Fruit fly (Drosophila melanogaster) whole organism, prepupa: ENCODE results near the gene Nthl1.

ENCODE experiments used
- Blimp-1 ChIP-seq: fragments of 200-800 bp; sonication (Bioruptor generic); optimal IDR thresholded peaks from 3 replicates; lab custom pipeline; 2017; ENCODE audit warnings: missing biosample characterization, missing genetic modification characterization, mild to moderate bottlenecking, moderate library complexity, missing genetic modification reagents
- CG10631 ChIP-seq: fragments of 200-800 bp; sonication (Bioruptor generic); optimal IDR thresholded peaks from 2 replicates; lab custom pipeline; 2016; ENCODE audit warnings: missing biosample characterization, missing genetic modification characterization
- CG10669 ChIP-seq: fragments of 200-800 bp; sonication (Bioruptor generic); optimal IDR thresholded peaks from 3 replicates; lab custom pipeline; 2018; ENCODE audit warnings: missing biosample characterization, mild to moderate bottlenecking, missing genetic modification characterization, moderate library complexity
- CG11294 ChIP-seq: fragments of 200-800 bp; sonication (Bioruptor generic); IDR thresholded peaks from 2 replicates; pipeline ENCODE4 v1.3.6; 2022; ENCODE audit warnings: missing biosample characterization, missing genetic modification characterization
- CG11902 ChIP-seq: fragments of 200-800 bp; sonication (Bioruptor generic); optimal IDR thresholded peaks from 3 replicates; lab custom pipeline; 2016; ENCODE audit warnings: missing biosample characterization, missing genetic modification characterization
- CG3032 ChIP-seq: fragments of 200-800 bp; optimal IDR thresholded peaks from 2 replicates; lab custom pipeline; 2019; ENCODE audit warnings: missing biosample characterization, mild to moderate bottlenecking, missing genetic modification characterization, moderate library complexity
- CG32006 ChIP-seq: fragments of 200-800 bp; sonication (Bioruptor generic); optimal IDR thresholded peaks from 3 replicates; lab custom pipeline; 2017; ENCODE audit warnings: missing biosample characterization, mild to moderate bottlenecking, missing genetic modification characterization
- CG34406 ChIP-seq: fragments of 200-800 bp; sonication (Bioruptor generic); optimal IDR thresholded peaks from 3 replicates; lab custom pipeline; 2016; ENCODE audit warnings: missing biosample characterization, missing genetic modification characterization
- CG3919 ChIP-seq: fragments of 200-800 bp; sonication (Bioruptor generic); optimal IDR thresholded peaks from 3 replicates; lab custom pipeline; 2016; ENCODE audit warnings: missing biosample characterization, missing genetic modification characterization
- CG6163 ChIP-seq: fragments of 200-800 bp; sonication (Bioruptor generic); IDR thresholded peaks from 3 replicates; pipeline ENCODE4 v1.3.6; 2022; ENCODE audit warnings: missing biosample characterization, missing genetic modification characterization
- CG6276 ChIP-seq: fragments of 200-800 bp; sonication (Bioruptor generic); optimal IDR thresholded peaks from 2 replicates; lab custom pipeline; 2017; ENCODE audit warnings: missing biosample characterization, mild to moderate bottlenecking, missing genetic modification characterization
- CG6792 ChIP-seq: fragments of 200-800 bp; sonication (Bioruptor generic); optimal IDR thresholded peaks from 3 replicates; lab custom pipeline; 2016; ENCODE audit warnings: missing biosample characterization, missing genetic modification characterization
- Eip75B ChIP-seq: fragments of 200-800 bp; sonication (Bioruptor generic); optimal IDR thresholded peaks from 3 replicates; lab custom pipeline; 2016; ENCODE audit warnings: missing biosample characterization, missing genetic modification characterization
- Eip93F ChIP-seq: fragments of 200-800 bp; sonication (Bioruptor generic); optimal IDR thresholded peaks from 2 replicates; lab custom pipeline; 2016; ENCODE audit warnings: missing biosample characterization, mild to moderate bottlenecking, missing genetic modification characterization
- Ets21C ChIP-seq: fragments of 200-800 bp; sonication (Bioruptor generic); optimal IDR thresholded peaks from 3 replicates; lab custom pipeline; 2016; ENCODE audit warnings: missing biosample characterization, missing genetic modification characterization
- Hr38 ChIP-seq: sonication (Bioruptor generic); optimal IDR thresholded peaks from 2 replicates; lab custom pipeline; 2016; ENCODE audit warnings: missing biosample characterization, missing genetic modification characterization
- Hr39 ChIP-seq: fragments of 200-800 bp; sonication (Bioruptor generic); optimal IDR thresholded peaks from 2 replicates; lab custom pipeline; 2016; ENCODE audit warnings: missing biosample characterization, missing genetic modification characterization
- Met ChIP-seq: fragments of 200-800 bp; sonication (Bioruptor generic); optimal IDR thresholded peaks from 3 replicates; lab custom pipeline; 2016; ENCODE audit warnings: missing biosample characterization, missing genetic modification characterization
- Smox ChIP-seq: fragments of 200-800 bp; sonication (Bioruptor generic); optimal IDR thresholded peaks from 3 replicates; lab custom pipeline; 2016; ENCODE audit warnings: missing biosample characterization, missing genetic modification characterization
- cyc ChIP-seq: fragments of 200-800 bp; sonication (Bioruptor generic); optimal IDR thresholded peaks from 3 replicates; lab custom pipeline; 2016; ENCODE audit warnings: missing biosample characterization, missing genetic modification characterization
- dac ChIP-seq: fragments of 200-800 bp; sonication (Bioruptor generic); optimal IDR thresholded peaks from 2 replicates; lab custom pipeline; 2017; ENCODE audit warnings: missing biosample characterization, mild to moderate bottlenecking, missing genetic modification characterization
- dsx ChIP-seq: fragments of 200-800 bp; optimal IDR thresholded peaks from 3 replicates; lab custom pipeline; 2019; ENCODE audit warnings: missing biosample characterization, mild to moderate bottlenecking, missing genetic modification characterization, moderate library complexity; ENCODE audit not compliant: poor library complexity, severe bottlenecking
- eg ChIP-seq: fragments of 200-800 bp; sonication (Bioruptor generic); IDR thresholded peaks from 3 replicates; pipeline ENCODE4 v1.3.6; 2022; ENCODE audit warnings: missing biosample characterization, missing genetic modification characterization
- esn ChIP-seq: fragments of 200-800 bp; sonication (Bioruptor generic); optimal IDR thresholded peaks from 2 replicates; lab custom pipeline; 2016; ENCODE audit warnings: missing biosample characterization, mild to moderate bottlenecking, missing genetic modification characterization, moderate library complexity
- fd59A ChIP-seq: fragments of 200-800 bp; sonication (Bioruptor generic); optimal IDR thresholded peaks from 2 replicates; lab custom pipeline; 2017; ENCODE audit warnings: missing biosample characterization, mild to moderate bottlenecking, missing genetic modification characterization, missing genetic modification reagents
- fd85E ChIP-seq: fragments of 200-800 bp; sonication (Bioruptor generic); optimal IDR thresholded peaks from 3 replicates; lab custom pipeline; 2016; ENCODE audit warnings: missing biosample characterization, missing genetic modification characterization
- lz ChIP-seq: fragments of 200-800 bp; sonication (Bioruptor generic); optimal IDR thresholded peaks from 3 replicates; lab custom pipeline; 2016; ENCODE audit warnings: missing biosample characterization, missing genetic modification characterization
- net ChIP-seq: fragments of 200-800 bp; sonication (Bioruptor generic); optimal IDR thresholded peaks from 3 replicates; lab custom pipeline; 2016; ENCODE audit warnings: missing biosample characterization, missing genetic modification characterization
- salr ChIP-seq, 2 experiments: fragments of 200-800 bp; sonication (Bioruptor generic); optimal IDR thresholded peaks; 3 replicates each; lab custom pipeline; 2016 to 2018; ENCODE audit warnings: missing biosample characterization in 2 of 2, missing genetic modification characterization in 2 of 2, mild to moderate bottlenecking in 1 of 2
- spab ChIP-seq: fragments of 200-800 bp; sonication (Bioruptor generic); optimal IDR thresholded peaks from 2 replicates; lab custom pipeline; 2017; ENCODE audit warnings: missing biosample characterization, mild to moderate bottlenecking, missing genetic modification characterization, missing genetic modification reagents
- ss ChIP-seq, 2 experiments: fragments of 200-800 bp; sonication (Bioruptor generic); optimal IDR thresholded peaks; 2 replicates in 1 of 2; 3 replicates in 1 of 2; lab custom pipeline; 2017 to 2018; ENCODE audit warnings: mild to moderate bottlenecking in 2 of 2, missing biosample characterization in 2 of 2, missing genetic modification characterization in 2 of 2, moderate library complexity in 1 of 2
- svp ChIP-seq: fragments of 200-800 bp; sonication (Bioruptor generic); peaks from one replicate; lab custom pipeline; 2016; ENCODE audit warnings: missing biosample characterization, missing genetic modification characterization

Gene Nthl1

DNA sequence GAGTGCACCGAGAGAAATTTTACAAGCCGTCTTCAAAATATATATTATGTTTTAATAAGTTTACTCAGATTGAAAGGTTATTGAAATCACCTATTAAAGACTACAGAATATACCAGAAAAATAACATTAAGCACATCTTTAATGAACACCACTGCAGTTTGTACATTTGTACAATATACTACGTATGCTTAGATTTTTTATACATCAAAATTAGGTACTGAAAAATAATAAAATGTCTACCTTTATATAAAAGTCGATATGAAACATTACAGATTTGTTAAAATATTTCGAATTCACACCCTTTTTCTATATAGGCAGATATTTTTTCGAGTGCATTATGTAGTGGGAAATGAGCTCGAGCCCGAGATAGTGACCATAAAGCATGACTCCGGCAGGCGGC lies 29.2 kb upstream of the Nthl1 start (continued):
- TF ChIP-seq CG11294 = no peak
- TF ChIP-seq CG6163 (GFP tag; lab: Robert Waterston, UW) = no peak
- TF ChIP-seq CG11902 (GFP tag; lab: Kevin White, UChicago) = peak; percentile 22
- TF ChIP-seq lz = peak; percentile 47
- no peak for TF ChIP-seq dac (GFP tag; lab: Kevin White, UChicago)
- no peak for TF ChIP-seq Eip93F (GFP tag; lab: Kevin White, UChicago)
- peak; percentile 77 for TF ChIP-seq svp
- TF ChIP-seq fd85E (GFP tag; lab: Kevin White, UChicago) = no peak
- peak; percentile 41 for TF ChIP-seq CG3919 (GFP tag; lab: Kevin White, UChicago)
- TF ChIP-seq CG10631 = peak; percentile 49
- peak; percentile 70 for TF ChIP-seq CG34406
- peak; percentile 18 for TF ChIP-seq CG6792 (GFP tag; lab: Kevin White, UChicago)
- TF ChIP-seq Blimp-1 = peak; percentile 20
- peak; percentile 69 for TF ChIP-seq CG10669 (GFP tag; lab: Kevin White, UChicago)
- TF ChIP-seq Eip75B = peak; percentile 45
- TF ChIP-seq Smox (GFP tag; lab: Kevin White, UChicago) = peak; percentile 34

DNA sequence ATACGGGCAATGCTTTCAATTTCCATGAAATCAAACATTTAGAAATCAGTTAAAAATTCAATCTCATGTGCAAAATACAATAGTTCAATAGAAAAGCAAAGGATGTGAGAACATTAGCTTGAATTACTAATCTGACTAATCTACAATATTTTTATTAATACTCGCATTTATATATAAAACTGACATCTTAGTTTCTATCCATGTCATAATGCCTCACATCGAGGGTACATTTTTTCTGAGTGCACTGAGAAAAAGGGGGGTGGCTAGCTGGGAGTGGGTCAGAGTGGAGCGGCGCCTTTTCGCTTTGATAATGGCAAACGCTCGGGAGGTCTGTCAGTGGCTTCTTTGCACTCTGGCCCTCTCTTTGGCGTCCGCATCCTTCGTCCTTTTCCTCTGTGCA lies 23.7 kb upstream of the Nthl1 start:
- no peak for TF ChIP-seq CG11294
- TF ChIP-seq dsx (GFP tag; lab: Kevin White, UChicago) = no peak
- TF ChIP-seq Eip75B = no peak
- TF ChIP-seq Ets21C (GFP tag; lab: Kevin White, UChicago) = no peak
- TF ChIP-seq fd59A (GFP tag; lab: Kevin White, UChicago) = no peak
- TF ChIP-seq eg (GFP tag; lab: Robert Waterston, UW) = no peak
- TF ChIP-seq spab (GFP tag; lab: Kevin White, UChicago) = no peak
- TF ChIP-seq net (GFP tag; lab: Kevin White, UChicago) = no peak
- TF ChIP-seq Hr39 = no peak
- TF ChIP-seq ss (GFP tag; optimal IDR thresholded peaks at IDR 0.05; lab: Kevin White, UChicago) = no peak
- TF ChIP-seq CG3032 (tag; lab: Kevin White, UChicago) = no peak
- TF ChIP-seq, all 60 proteins: peak for 0

DNA sequence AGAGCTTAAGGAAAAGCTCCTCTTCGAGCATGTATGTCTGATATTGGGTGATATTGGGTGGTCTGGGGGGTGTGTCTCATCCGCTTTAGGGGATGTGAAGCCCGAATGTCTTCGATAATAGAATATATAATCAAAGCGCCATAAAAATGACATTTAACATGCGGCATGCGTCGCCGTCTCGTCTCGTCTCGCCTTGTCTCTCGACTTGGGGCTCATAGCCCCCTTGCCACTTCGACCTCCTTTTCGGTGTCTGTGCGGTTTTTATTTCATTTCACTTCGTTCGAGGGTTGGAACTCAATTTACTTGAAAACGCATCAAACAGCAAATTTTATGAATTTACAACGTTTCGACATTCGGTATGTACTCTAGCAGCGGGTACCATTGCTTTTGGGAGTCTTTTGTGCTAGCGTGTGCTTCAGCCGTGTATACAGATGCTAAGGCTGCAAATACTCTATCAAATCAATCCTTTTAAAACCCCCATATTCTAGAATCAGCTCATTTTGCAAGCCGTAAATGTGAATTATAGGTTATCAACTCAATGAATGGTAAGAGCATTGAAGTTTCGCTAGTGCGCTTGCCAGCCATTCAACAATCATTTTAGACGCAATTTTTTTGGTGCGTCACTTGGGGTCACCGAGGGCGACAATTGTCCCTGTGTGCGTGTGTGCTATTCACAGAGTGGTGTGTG lies 22.9 kb upstream of the Nthl1 start:
- TF ChIP-seq Smox (GFP tag; lab: Kevin White, UChicago) = no peak
- no peak for TF ChIP-seq salr (GFP tag; optimal IDR thresholded peaks at IDR 0.05; lab: Kevin White, UChicago)
- peak; percentile 45 for TF ChIP-seq svp
- no peak for TF ChIP-seq Hr38 (GFP tag; lab: Kevin White, UChicago)
- TF ChIP-seq esn (GFP tag; lab: Kevin White, UChicago) = no peak
- peak; percentile 1 for TF ChIP-seq Met (GFP tag; lab: Kevin White, UChicago)

- TF ChIP-seq svp = peak; percentile 16
- no peak for TF ChIP-seq eg (GFP tag; lab: Robert Waterston, UW)
- TF ChIP-seq CG10631 = peak; percentile 15
- no peak for TF ChIP-seq Eip75B
- no peak for TF ChIP-seq CG3032 (tag; lab: Kevin White, UChicago)
- no peak for TF ChIP-seq CG32006 (GFP tag; lab: Kevin White, UChicago)
- TF ChIP-seq cyc (GFP tag; lab: Kevin White, UChicago) = no peak
- TF ChIP-seq CG6276 (GFP tag; lab: Kevin White, UChicago) = no peak
- TF ChIP-seq, all 60 proteins: peak for 2
These were observed 21.0 kb upstream of the Nthl1 start for dm6 chr2L:20948625-20949024.
